Worm (Caenorhabditis elegans): Measurements from ENCODE around the gene C49F5.7.

The C49F5.7 gene

DNA sequence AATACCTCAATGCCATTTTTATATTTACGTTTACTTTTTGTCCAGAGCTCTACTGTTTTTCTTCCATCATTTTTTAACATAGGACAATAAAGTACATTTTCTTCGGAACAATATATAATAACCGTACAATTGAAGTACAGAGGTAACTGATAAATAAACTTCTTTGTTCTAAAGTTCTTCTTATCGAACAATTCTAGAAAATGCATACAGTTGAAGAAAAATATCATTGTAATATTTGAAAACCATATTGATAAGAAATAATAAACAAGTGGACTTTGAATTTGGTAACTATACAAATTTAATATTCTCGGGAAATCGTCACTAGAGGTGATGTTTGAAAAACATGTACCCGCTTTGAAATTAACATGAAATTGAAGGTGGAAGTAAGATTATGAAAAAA lies 2.0 kb downstream of the C49F5.7 start:
- TF ChIP-seq daf-16 (GFP tag; optimal IDR thresholded peaks at IDR 0.05): no peak
- TF ChIP-seq daf-16 (tag; optimal IDR thresholded peaks at IDR 0.05): peak; percentile 69
- TF ChIP-seq hlh-30 (tag; optimal IDR thresholded peaks at IDR 0.05; ENCODE audit: insufficient read depth): no peak
- TF ChIP-seq hlh-11 (tag; optimal IDR thresholded peaks at IDR 0.05): peak; percentile 17
- peak; percentile 56 for TF ChIP-seq dve-1 (tag; optimal IDR thresholded peaks at IDR 0.05; ENCODE audit: insufficient read depth)

- peak; percentile 3 for TF ChIP-seq mes-2 (tag; optimal IDR thresholded peaks at IDR 0.05; ENCODE audit: poor library complexity, severe bottlenecking)
- TF ChIP-seq dve-1 (tag; optimal IDR thresholded peaks at IDR 0.05; ENCODE audit: insufficient read depth): peak; percentile 55
- peak; percentile 55 for TF ChIP-seq dmd-6 (GFP tag; IDR thresholded peaks at IDR 0.05)
- peak; percentile 30 for TF ChIP-seq nhr-48 (tag; optimal IDR thresholded peaks at IDR 0.05)
- TF ChIP-seq hlh-11 (tag; optimal IDR thresholded peaks at IDR 0.05): peak; percentile 0
- peak; percentile 40 for TF ChIP-seq pqm-1 (tag; optimal IDR thresholded peaks at IDR 0.05)
- no peak for TF ChIP-seq nhr-237 (tag; optimal IDR thresholded peaks at IDR 0.05)
- no peak for TF ChIP-seq nhr-28 (tag; optimal IDR thresholded peaks at IDR 0.05)
- TF ChIP-seq daf-16 (GFP tag; optimal IDR thresholded peaks at IDR 0.05): no peak
- peak; percentile 41 for TF ChIP-seq daf-16 (tag; optimal IDR thresholded peaks at IDR 0.05)
- peak; percentile 8 for TF ChIP-seq aha-1 (tag)
These were observed 5.0 kb downstream of the C49F5.7 start for ce11 chrX:11999573-11999972.

DNA sequence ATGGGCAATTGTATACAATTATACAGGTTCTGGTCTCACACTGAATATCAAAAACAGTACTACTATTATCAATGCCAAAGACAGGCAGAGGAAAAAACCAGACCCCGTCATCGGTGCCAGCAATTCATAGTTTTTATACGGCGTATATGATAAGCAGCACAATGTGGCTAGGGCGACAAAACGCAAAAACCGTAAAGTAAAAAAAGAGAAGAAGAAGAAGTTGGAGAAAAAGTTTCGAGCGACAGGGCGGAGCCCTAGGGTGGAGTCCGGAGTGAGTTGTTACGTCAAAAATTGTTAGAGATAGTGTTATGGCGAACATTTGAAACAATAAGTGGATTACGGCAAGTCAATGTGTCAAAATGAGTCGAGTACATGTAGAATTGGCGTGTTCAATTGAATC lies 7.0 kb downstream of the C49F5.7 start:
- no peak for TF ChIP-seq daf-16 (GFP tag; optimal IDR thresholded peaks at IDR 0.05)
- TF ChIP-seq daf-16 (tag; optimal IDR thresholded peaks at IDR 0.05): peak; percentile 38
- TF ChIP-seq hif-1 (tag; optimal IDR thresholded peaks at IDR 0.05): peak in 1 of 2 experiments; percentile 22
- peak; percentile 2 for TF ChIP-seq aha-1 (tag)
- TF ChIP-seq hlh-11 (tag; optimal IDR thresholded peaks at IDR 0.05): peak; percentile 57
- peak; percentile 28 for TF ChIP-seq dve-1 (tag; optimal IDR thresholded peaks at IDR 0.05; ENCODE audit: insufficient read depth)
- no peak for TF ChIP-seq ceh-20 (GFP tag; IDR thresholded peaks at IDR 0.05)
- TF ChIP-seq nhr-28 (tag; optimal IDR thresholded peaks at IDR 0.05): peak; percentile 64
- no peak for TF ChIP-seq ceh-44 (GFP tag; IDR thresholded peaks at IDR 0.05)
- TF ChIP-seq pqm-1 (tag; optimal IDR thresholded peaks at IDR 0.05): peak; percentile 67
- TF ChIP-seq nhr-48 (tag; optimal IDR thresholded peaks at IDR 0.05): peak; percentile 2
- no peak for TF ChIP-seq ztf-7 (tag; optimal IDR thresholded peaks at IDR 0.05)
- TF ChIP-seq snpc-1.2 (GFP tag; IDR thresholded peaks at IDR 0.05): no peak
- no peak for TF ChIP-seq lsy-2 (tag; optimal IDR thresholded peaks at IDR 0.05)
- 0 out of 2 replicates have a peak, but pooled peaks have one; percentile 20 for TF ChIP-seq lin-1 (GFP tag; IDR thresholded peaks at IDR 0.05)
- no peak for TF ChIP-seq snpc-4 (tag; optimal IDR thresholded peaks at IDR 0.05)
- TF ChIP-seq php-3 (GFP tag; IDR thresholded peaks at IDR 0.05): 0 out of 2 replicates have a peak, but pooled peaks have one; percentile 28

ce11 chrX:12003969-12004368 lies 9.4 kb downstream of the C49F5.7 start:
- TF ChIP-seq jun-1 (tag; optimal IDR thresholded peaks at IDR 0.05) (no peak), ces-1 (GFP tag; optimal IDR thresholded peaks at IDR 0.05) (no peak), nhr-28 (tag; optimal IDR thresholded peaks at IDR 0.05) (peak; percentile 1), ztf-11 (tag; optimal IDR thresholded peaks at IDR 0.05) (no peak), hlh-11 (tag; optimal IDR thresholded peaks at IDR 0.05) (peak; percentile 20), vab-7 (GFP tag; IDR thresholded peaks at IDR 0.05) (no peak), Y48G9A.11 (GFP tag; IDR thresholded peaks at IDR 0.05) (no peak), ZK546.5 (tag; optimal IDR thresholded peaks at IDR 0.05) (no peak), mep-1 (tag; optimal IDR thresholded peaks at IDR 0.05) (no peak), zfp-3 (GFP tag; conservative IDR thresholded peaks at IDR 0.05) (no peak), daf-16 (GFP tag; optimal IDR thresholded peaks at IDR 0.05) (no peak), daf-16 (tag; optimal IDR thresholded peaks at IDR 0.05) (peak; percentile 33), madf-5 (GFP tag; IDR thresholded peaks at IDR 0.05) (no peak), F44E2.7 (GFP tag; IDR thresholded peaks at IDR 0.05) (no peak), pqm-1 (tag; optimal IDR thresholded peaks at IDR 0.05) (peak; percentile 21), hlh-30 (tag; optimal IDR thresholded peaks at IDR 0.05; ENCODE audit: insufficient read depth) (no peak), unc-62 (GFP tag; optimal IDR thresholded peaks at IDR 0.05 in 1 of 2) (peak in 1 of 2 experiments; percentile 38), unc-62 (tag; optimal IDR thresholded peaks at IDR 0.05) (no peak), dve-1 (tag; optimal IDR thresholded peaks at IDR 0.05; ENCODE audit: insufficient read depth) (peak; percentile 2), T20F7.1 (GFP tag; optimal IDR thresholded peaks at IDR 0.05) (no peak), ZK337.2 (GFP tag; IDR thresholded peaks at IDR 0.05) (no peak), F26F4.8 (GFP tag; conservative IDR thresholded peaks at IDR 0.05) (no peak), mdl-1 (tag; optimal IDR thresholded peaks at IDR 0.05) (no peak), nhr-6 (tag; optimal IDR thresholded peaks at IDR 0.05) (no peak), ceh-20 (GFP tag; IDR thresholded peaks at IDR 0.05) (no peak), F49E8.2 (tag; optimal IDR thresholded peaks at IDR 0.05; ENCODE audit: borderline replicate concordance) (no peak), hif-1 (tag; optimal IDR thresholded peaks at IDR 0.05) (no peak), R02D3.7 (tag; optimal IDR thresholded peaks at IDR 0.05) (no peak), saeg-2 (GFP tag; IDR thresholded peaks at IDR 0.05) (no peak), attf-4 (tag; optimal IDR thresholded peaks at IDR 0.05) (no peak), zip-2 (tag; optimal IDR thresholded peaks at IDR 0.05) (no peak), aha-1 (tag) (no peak)
